Fruit fly (Drosophila melanogaster) whole organism, embryonic: ENCODE results near the gene CG10038.

Source experiments
- Antp ChIP-seq: fragments of 200-800 bp; sonication (Bioruptor generic); optimal IDR thresholded peaks from 3 replicates; lab custom pipeline; 2016; ENCODE audit warnings: missing biosample characterization, missing genetic modification characterization
- Asciz ChIP-seq: fragments of 200-800 bp; sonication (Bioruptor generic); optimal IDR thresholded peaks from 2 replicates; lab custom pipeline; 2017; ENCODE audit warnings: missing biosample characterization, mild to moderate bottlenecking, missing genetic modification characterization, missing genetic modification reagents
- Blimp-1 ChIP-seq: fragments of 200-800 bp; sonication (Bioruptor generic); optimal IDR thresholded peaks from 3 replicates; lab custom pipeline; 2018; ENCODE audit warnings: missing biosample characterization, missing genetic modification characterization, mild to moderate bottlenecking, moderate library complexity, missing genetic modification reagents
- CG10366 ChIP-seq: fragments of 200-800 bp; sonication (Bioruptor generic); IDR thresholded peaks from 2 replicates; pipeline ENCODE4 v1.3.6; 2022; ENCODE audit warnings: missing biosample characterization, missing genetic modification characterization
- CG10431 ChIP-seq: fragments of 200-800 bp; sonication (Bioruptor generic); optimal IDR thresholded peaks from 3 replicates; lab custom pipeline; 2018; ENCODE audit warnings: missing biosample characterization, mild to moderate bottlenecking, missing genetic modification characterization
- CG10543 ChIP-seq: fragments of 200-800 bp; sonication (Bioruptor generic); optimal IDR thresholded peaks from 3 replicates; lab custom pipeline; 2017; ENCODE audit warnings: missing biosample characterization, mild to moderate bottlenecking, missing genetic modification characterization, moderate library complexity
- CG11560 ChIP-seq: fragments of 200-800 bp; sonication (Bioruptor generic); IDR thresholded peaks from 3 replicates; pipeline ENCODE4 v1.3.6; 2022; ENCODE audit warnings: missing biosample characterization, missing genetic modification characterization
- CG12219 ChIP-seq: fragments of 200-800 bp; sonication (Bioruptor generic); optimal IDR thresholded peaks from 3 replicates; lab custom pipeline; 2018; ENCODE audit warnings: missing biosample characterization, mild to moderate bottlenecking, missing genetic modification characterization
- CG17186 ChIP-seq: fragments of 200-800 bp; sonication (Bioruptor generic); optimal IDR thresholded peaks from 3 replicates; lab custom pipeline; 2017; ENCODE audit warnings: missing biosample characterization, missing genetic modification reagents, missing genetic modification characterization
- CG17612 ChIP-seq: fragments of 200-800 bp; sonication (Bioruptor generic); IDR thresholded peaks from 2 replicates; pipeline ENCODE4 v1.3.6; 2022; ENCODE audit warnings: missing biosample characterization, missing genetic modification characterization
- CG17829 ChIP-seq: fragments of 200-800 bp; optimal IDR thresholded peaks from 2 replicates; lab custom pipeline; 2019; ENCODE audit warnings: missing biosample characterization, mild to moderate bottlenecking, missing genetic modification characterization, moderate library complexity
- CG17912 ChIP-seq: fragments of 200-800 bp; sonication (Bioruptor generic); optimal IDR thresholded peaks from 2 replicates; lab custom pipeline; 2018; ENCODE audit warnings: missing biosample characterization, mild to moderate bottlenecking, missing genetic modification characterization
- CG1792 ChIP-seq: fragments of 200-800 bp; sonication (Bioruptor generic); optimal IDR thresholded peaks from 2 replicates; lab custom pipeline; 2016; ENCODE audit warnings: missing biosample characterization, missing genetic modification characterization
- CG2120 ChIP-seq: fragments of 200-800 bp; sonication (Bioruptor generic); optimal IDR thresholded peaks from 3 replicates; lab custom pipeline; 2016; ENCODE audit warnings: missing biosample characterization, missing genetic modification characterization
- CG34422 ChIP-seq: fragments of 200-800 bp; sonication (Bioruptor generic); IDR thresholded peaks from 3 replicates; pipeline ENCODE4 v1.3.6; 2022; ENCODE audit warnings: missing biosample characterization, missing genetic modification characterization
- CG7963 ChIP-seq: fragments of 200-800 bp; sonication (Bioruptor generic); IDR thresholded peaks from 3 replicates; pipeline ENCODE4 v1.3.6; 2022; ENCODE audit warnings: missing biosample characterization, missing genetic modification characterization; ENCODE audit not compliant: partially characterized antibody
- CG8478 ChIP-seq: fragments of >200 bp; optimal IDR thresholded peaks from 2 replicates; lab custom pipeline; 2018
- CG9609 ChIP-seq: fragments of 200-800 bp; sonication (Bioruptor generic); optimal IDR thresholded peaks from 3 replicates; lab custom pipeline; 2016; ENCODE audit warnings: missing biosample characterization, missing genetic modification characterization
- CG9727 ChIP-seq: fragments of 200-800 bp; sonication (Bioruptor generic); optimal IDR thresholded peaks from 3 replicates; lab custom pipeline; 2017; ENCODE audit warnings: missing biosample characterization, mild to moderate bottlenecking, missing genetic modification characterization
- Dfd ChIP-seq, 2 experiments: fragments of >200 bp; optimal IDR thresholded peaks; 2 replicates each; lab custom pipeline; 2017; ENCODE audit warnings: missing biosample characterization in 2 of 2, missing genetic modification characterization in 2 of 2
- Dp ChIP-seq: fragments of 200-800 bp; sonication (Bioruptor generic); optimal IDR thresholded peaks from 2 replicates; lab custom pipeline; 2018; ENCODE audit warnings: missing biosample characterization, mild to moderate bottlenecking, missing genetic modification characterization, moderate library complexity
- ERR ChIP-seq: fragments of 200-800 bp; sonication (Bioruptor generic); optimal IDR thresholded peaks from 2 replicates; lab custom pipeline; 2016; ENCODE audit warnings: missing biosample characterization, missing genetic modification characterization
- Ets65A ChIP-seq: fragments of 200-800 bp; sonication (Bioruptor generic); peaks from one replicate; lab custom pipeline; 2016; ENCODE audit warnings: missing biosample characterization, missing genetic modification characterization
- Fer2 ChIP-seq: fragments of 200-800 bp; sonication (Bioruptor generic); optimal IDR thresholded peaks from 2 replicates; lab custom pipeline; 2018; ENCODE audit warnings: missing biosample characterization, mild to moderate bottlenecking, missing genetic modification characterization, moderate library complexity
- Nf-YA ChIP-seq: fragments of 200-800 bp; sonication (Bioruptor generic); IDR thresholded peaks from 2 replicates; pipeline ENCODE4 v1.3.6; 2022; ENCODE audit warnings: missing biosample characterization, missing genetic modification characterization
- Oli ChIP-seq: fragments of 200-800 bp; sonication (Bioruptor generic); optimal IDR thresholded peaks from 2 replicates; lab custom pipeline; 2018; ENCODE audit warnings: missing biosample characterization, mild to moderate bottlenecking, missing genetic modification characterization, moderate library complexity
- Side ChIP-seq: fragments of 200-800 bp; sonication (Bioruptor generic); optimal IDR thresholded peaks from 2 replicates; lab custom pipeline; 2016; ENCODE audit warnings: missing biosample characterization, missing genetic modification characterization
- Tbp ChIP-seq: fragments of >200 bp; optimal IDR thresholded peaks from 2 replicates; lab custom pipeline; 2018; ENCODE audit warnings: missing biosample characterization, missing genetic modification characterization
- Usf ChIP-seq: fragments of 200-800 bp; sonication (Bioruptor generic); optimal IDR thresholded peaks from 2 replicates; lab custom pipeline; 2017; ENCODE audit warnings: missing genotype, missing biosample characterization, missing genetic modification characterization
- aop ChIP-seq: fragments of 200-800 bp; sonication (Bioruptor generic); IDR thresholded peaks from 2 replicates; pipeline ENCODE4 v1.3.6; 2022; ENCODE audit warnings: missing biosample characterization, missing genetic modification characterization
- crp ChIP-seq, 2 experiments: fragments of 200-800 bp; sonication (Bioruptor generic); optimal IDR thresholded peaks; 2 replicates in 1 of 2; 3 replicates in 1 of 2; lab custom pipeline; 2017; ENCODE audit warnings: missing biosample characterization in 2 of 2, missing genetic modification characterization in 2 of 2, mild to moderate bottlenecking in 1 of 2, moderate library complexity in 1 of 2
- danr ChIP-seq: fragments of 200-800 bp; sonication (Bioruptor generic); IDR thresholded peaks from 2 replicates; pipeline ENCODE4 v1.3.6; 2022; ENCODE audit warnings: missing biosample characterization, missing genetic modification characterization
- emc ChIP-seq: fragments of 200-800 bp; sonication (Bioruptor generic); optimal IDR thresholded peaks from 2 replicates; lab custom pipeline; 2016; ENCODE audit warnings: missing biosample characterization, missing genetic modification characterization
- fd96Cb ChIP-seq: fragments of 200-800 bp; sonication (Bioruptor generic); optimal IDR thresholded peaks from 2 replicates; lab custom pipeline; 2018; ENCODE audit warnings: missing biosample characterization, mild to moderate bottlenecking, missing genetic modification characterization, moderate library complexity
- gcm2 ChIP-seq: fragments of 200-800 bp; sonication (Bioruptor generic); optimal IDR thresholded peaks from 2 replicates; lab custom pipeline; 2016; ENCODE audit warnings: missing biosample characterization, missing genetic modification characterization
- klu ChIP-seq: fragments of 200-800 bp; sonication (Bioruptor generic); IDR thresholded peaks from 2 replicates; pipeline ENCODE4 v1.3.6; 2022; ENCODE audit warnings: missing biosample characterization, missing genetic modification characterization
- lab ChIP-seq: fragments of 200-800 bp; sonication (Bioruptor generic); optimal IDR thresholded peaks from 3 replicates; lab custom pipeline; 2017; ENCODE audit warnings: missing biosample characterization, missing genetic modification characterization, mild to moderate bottlenecking, moderate library complexity, missing genetic modification reagents
- lmd ChIP-seq: fragments of 200-800 bp; sonication (Bioruptor generic); IDR thresholded peaks from 2 replicates; pipeline ENCODE4 v1.3.6; 2022; ENCODE audit warnings: missing biosample characterization, missing genetic modification characterization
- mld ChIP-seq: fragments of 200-800 bp; sonication (Bioruptor generic); IDR thresholded peaks from 3 replicates; pipeline ENCODE4 v1.3.6; 2022; ENCODE audit warnings: missing biosample characterization, missing genetic modification characterization; ENCODE audit not compliant: partially characterized antibody
- nerfin-1 ChIP-seq: fragments of 200-800 bp; sonication (Bioruptor generic); optimal IDR thresholded peaks from 3 replicates; lab custom pipeline; 2019; ENCODE audit warnings: missing biosample characterization, mild to moderate bottlenecking, missing genetic modification characterization, moderate library complexity
- phol ChIP-seq: fragments of 200-800 bp; sonication (Bioruptor generic); optimal IDR thresholded peaks from 3 replicates; lab custom pipeline; 2018; ENCODE audit warnings: missing biosample characterization, mild to moderate bottlenecking, missing genetic modification characterization, moderate library complexity
- ro ChIP-seq: fragments of 200-800 bp; sonication (Bioruptor generic); IDR thresholded peaks from 2 replicates; pipeline ENCODE4 v1.3.6; 2022; ENCODE audit warnings: missing biosample characterization, missing genetic modification characterization
- schlank ChIP-seq: fragments of 200-800 bp; sonication (Bioruptor generic); optimal IDR thresholded peaks from 2 replicates; lab custom pipeline; 2018; ENCODE audit warnings: missing biosample characterization, mild to moderate bottlenecking, missing genetic modification characterization
- scrt ChIP-seq: fragments of 200-800 bp; sonication (Bioruptor generic); optimal IDR thresholded peaks from 2 replicates; lab custom pipeline; 2018; ENCODE audit warnings: missing biosample characterization, mild to moderate bottlenecking, missing genetic modification characterization, moderate library complexity
- slbo ChIP-seq: fragments of 200-800 bp; sonication (Bioruptor generic); IDR thresholded peaks from 2 replicates; pipeline ENCODE4 v1.3.6; 2022; ENCODE audit warnings: missing biosample characterization, missing genetic modification characterization
- slp2 ChIP-seq: fragments of 200-800 bp; sonication (Bioruptor generic); optimal IDR thresholded peaks from 2 replicates; lab custom pipeline; 2016; ENCODE audit warnings: missing biosample characterization, missing genetic modification characterization
- tna ChIP-seq: fragments of 200-800 bp; sonication (Bioruptor generic); IDR thresholded peaks from 2 replicates; pipeline ENCODE4 v1.3.6; 2022; ENCODE audit warnings: missing biosample characterization, missing genetic modification characterization; ENCODE audit not compliant: partially characterized antibody
- ttk ChIP-seq: fragments of 200-800 bp; sonication (Bioruptor generic); IDR thresholded peaks from 2 replicates; pipeline ENCODE4 v2.1.2; 2022; ENCODE audit warnings: missing biosample characterization, missing genetic modification characterization
- twi ChIP-seq: fragments of 200-800 bp; optimal IDR thresholded peaks from 2 replicates; lab custom pipeline; 2019; ENCODE audit warnings: missing biosample characterization, mild to moderate bottlenecking, missing genetic modification characterization, moderate library complexity
- vfl ChIP-seq: fragments of 200-800 bp; sonication (Bioruptor generic); optimal IDR thresholded peaks from 2 replicates; lab custom pipeline; 2016; ENCODE audit warnings: missing biosample characterization, missing genetic modification characterization

CG10038 gene

DNA sequence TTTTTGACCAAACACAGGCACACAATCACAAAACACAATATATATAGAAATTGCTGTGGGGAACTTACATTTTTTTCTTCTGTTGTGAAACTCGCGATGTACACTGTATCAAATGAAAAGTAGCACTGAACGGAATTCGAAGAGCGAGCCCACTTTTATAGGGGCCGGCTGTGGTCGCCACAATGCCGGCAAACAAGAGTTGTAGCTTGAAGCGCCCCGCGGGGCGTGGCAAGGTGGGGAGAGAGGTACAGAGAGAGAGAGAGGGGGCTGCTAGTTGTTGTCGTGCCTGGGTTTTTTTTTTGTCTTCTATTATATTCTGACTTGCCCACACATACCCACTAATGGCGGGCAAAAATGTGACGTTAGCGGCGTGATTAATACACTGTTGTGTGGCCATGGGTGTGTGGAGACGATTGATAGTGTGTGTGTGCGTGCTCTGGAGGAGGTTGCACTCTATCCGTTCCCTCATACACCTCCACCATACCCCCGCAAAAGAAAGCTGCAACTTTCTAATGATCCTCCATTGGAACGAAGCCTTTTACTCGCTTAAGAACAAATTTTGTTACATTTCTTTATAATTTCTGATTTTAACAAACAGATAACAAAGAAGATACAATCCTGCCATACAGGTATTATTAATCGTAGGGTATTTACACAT lies 18.8 kb upstream of the CG10038 start, which contains the start of gene GstD1 (continued):
- TF ChIP-seq CG11560 (tag; lab: Robert Waterston, UW) (no peak), phol (peak; percentile 28), mld (no peak), lab (peak; percentile 43), CG7963 (GFP tag; lab: Robert Waterston, UW) (peak; percentile 45; the same call in 1 of the 3 replicates), CG1792 (no peak), Ets65A (GFP tag; lab: Kevin White, UChicago) (no peak), Dp (no peak), slbo (no peak; the same call in none of the 2 replicates), slp2 (GFP tag; lab: Kevin White, UChicago) (peak; percentile 39), crp (GFP tag; optimal IDR thresholded peaks at IDR 0.05; lab: Kevin White, UChicago) (no peak), aop (GFP tag; lab: Robert Waterston, UW) (no peak), lmd (GFP tag; lab: Robert Waterston, UW) (peak; percentile 47), CG10431 (GFP tag; lab: Kevin White, UChicago) (no peak), Asciz (GFP tag; lab: Kevin White, UChicago) (no peak), ERR (GFP tag; lab: Kevin White, UChicago) (peak; percentile 66), CG17612 (GFP tag; lab: Robert Waterston, UW) (no peak), CG10366 (GFP tag; lab: Robert Waterston, UW) (peak; percentile 21; the same call in 1 of the 2 replicates), Nf-YA (GFP tag; lab: Robert Waterston, UW) (no peak), CG17912 (GFP tag; lab: Kevin White, UChicago) (no peak), danr (GFP tag; lab: Robert Waterston, UW) (no peak), klu (GFP tag; lab: Robert Waterston, UW) (no peak), CG9609 (GFP tag; lab: Kevin White, UChicago) (no peak), nerfin-1 (no peak), CG12219 (GFP tag; lab: Kevin White, UChicago) (no peak), CG17186 (GFP tag; lab: Kevin White, UChicago) (no peak), emc (GFP tag; lab: Kevin White, UChicago) (peak; percentile 19), Side (GFP tag; lab: Kevin White, UChicago) (peak; percentile 2), Oli (tag; lab: Kevin White, UChicago) (peak; percentile 41), schlank (tag; lab: Kevin White, UChicago) (peak; percentile 15), Usf (GFP tag; lab: Kevin White, UChicago) (peak; percentile 14), ro (GFP tag; lab: Robert Waterston, UW) (no peak), Tbp (GFP tag; lab: Kevin White, UChicago) (no peak), Fer2 (tag; lab: Kevin White, UChicago) (no peak), Blimp-1 (GFP tag; lab: Kevin White, UChicago) (peak; percentile 23), tna (no peak), CG34422 (GFP tag; lab: Robert Waterston, UW) (peak; percentile 81; the same call in 1 of the 3 replicates), twi (tag; lab: Kevin White, UChicago) (no peak), ttk (0 out of 2 replicates have a peak, but pooled peaks have one; percentile 23), CG8478 (lab: Kevin White, UChicago) (no peak), CG2120 (GFP tag; lab: Kevin White, UChicago) (peak; percentile 75), Antp (GFP tag; lab: Kevin White, UChicago) (peak; percentile 21), CG10543 (GFP tag; lab: Kevin White, UChicago) (peak; percentile 89), fd96Cb (tag; lab: Kevin White, UChicago) (peak; percentile 54), CG9727 (GFP tag; lab: Kevin White, UChicago) (peak; percentile 24), CG17829 (tag; lab: Kevin White, UChicago) (no peak), scrt (GFP tag; lab: Kevin White, UChicago) (peak; percentile 35), Dfd (GFP tag; optimal IDR thresholded peaks at IDR 0.05; lab: Kevin White, UChicago) (no peak), gcm2 (GFP tag; lab: Kevin White, UChicago) (no peak), vfl (GFP tag; lab: Kevin White, UChicago) (no peak)
